Worm (Caenorhabditis elegans) whole organism, young adult: Measurements from ENCODE around the gene F41G4.7.
"Not testable (repeated sequence)": the region's sequence is repeated elsewhere in the genome, so short reads cannot be mapped to it uniquely, and the experiment has no call there.

Source experiments
- gei-17 ChIP-seq: fragments of 200-800 bp; sonication (Bioruptor generic); optimal IDR thresholded peaks from 2 replicates; lab custom pipeline; 2018; ENCODE audit warnings: mild to moderate bottlenecking, missing genetic modification characterization, missing compliant biosample characterization
- hsf-1 ChIP-seq: fragments of 200-800 bp; sonication (Bioruptor generic); IDR thresholded peaks from 2 replicates; pipeline ENCODE4 v1.3.6; 2022; ENCODE audit warnings: missing genetic modification reagents, missing genetic modification characterization, missing compliant biosample characterization
- lin-35 ChIP-seq, 3 experiments: fragments of 150-350 bp in 2 of 3; sonication (generic microtip) in 1 of 3; optimal IDR thresholded peaks; 2 replicates each; lab custom pipeline; 2014 to 2018; ENCODE audit warnings: missing biosample characterization in 3 of 3, missing genetic modification characterization in 3 of 3, missing genetic modification reagents in 3 of 3
- nfya-2 ChIP-seq: fragments of 200-800 bp; sonication (Bioruptor generic); IDR thresholded peaks from 2 replicates; pipeline ENCODE4 v1.3.6; 2022; ENCODE audit warnings: missing genetic modification reagents, missing genetic modification characterization, missing compliant biosample characterization

- TF ChIP-seq hsf-1 (GFP tag; lab: Robert Waterston, UW); lin-35 (GFP tag; optimal IDR thresholded peaks at IDR 0.05; lab: Kevin White, UChicago); gei-17; nfya-2 (GFP tag; lab: Robert Waterston, UW): not testable (repeated sequence)
Measured at ce11 chrX:16834691-16835090, 1.5 kb downstream of the F41G4.7 start, which contains the start of gene F41G4.13.
